Fruit fly (Drosophila melanogaster) whole organism, embryonic: ENCODE results near the gene Dok.

ENCODE experiments used
- Awh ChIP-seq: fragments of 200-800 bp; sonication (Bioruptor generic); IDR thresholded peaks from 2 replicates; pipeline ENCODE4, ENCODE4 v1.3.6; 2022; ENCODE audit warnings: missing biosample characterization, missing genetic modification characterization
- BtbVII ChIP-seq: fragments of 200-800 bp; sonication (Bioruptor generic); optimal IDR thresholded peaks from 3 replicates; lab custom pipeline; 2017; ENCODE audit warnings: missing biosample characterization, mild to moderate bottlenecking, missing genetic modification characterization
- CG11398 ChIP-seq: fragments of 200-800 bp; sonication (Bioruptor generic); optimal IDR thresholded peaks from 2 replicates; lab custom pipeline; 2016; ENCODE audit warnings: missing biosample characterization, missing genetic modification characterization
- CG1233 ChIP-seq: fragments of 200-800 bp; sonication (Bioruptor generic); optimal IDR thresholded peaks from 4 replicates; lab custom pipeline; 2018; ENCODE audit warnings: missing biosample characterization, mild to moderate bottlenecking, missing genetic modification characterization
- CG12744 ChIP-seq: fragments of 200-800 bp; sonication (Bioruptor generic); optimal IDR thresholded peaks from 2 replicates; lab custom pipeline; 2016; ENCODE audit warnings: missing biosample characterization, missing genetic modification characterization
- CG15011 ChIP-seq: fragments of 200-800 bp; sonication (Bioruptor generic); optimal IDR thresholded peaks from 3 replicates; lab custom pipeline; 2018; ENCODE audit warnings: missing biosample characterization, mild to moderate bottlenecking, missing genetic modification characterization
- CG16863 ChIP-seq: fragments of 200-800 bp; sonication (Bioruptor generic); optimal IDR thresholded peaks from 3 replicates; lab custom pipeline; 2016; ENCODE audit warnings: missing biosample characterization, missing genetic modification characterization
- CG18619 ChIP-seq: fragments of 200-800 bp; sonication (Bioruptor generic); optimal IDR thresholded peaks from 3 replicates; lab custom pipeline; 2017; ENCODE audit warnings: missing biosample characterization, mild to moderate bottlenecking, missing genetic modification characterization
- CG2678 ChIP-seq: fragments of 200-800 bp; sonication (Bioruptor generic); optimal IDR thresholded peaks from 3 replicates; lab custom pipeline; 2019; ENCODE audit warnings: missing biosample characterization, mild to moderate bottlenecking, missing genetic modification characterization, moderate library complexity
- CG2712 ChIP-seq: fragments of 200-800 bp; optimal IDR thresholded peaks from 3 replicates; lab custom pipeline; 2019; ENCODE audit warnings: missing biosample characterization, mild to moderate bottlenecking, missing genetic modification characterization, moderate library complexity
- CG31224 ChIP-seq: fragments of 200-800 bp; sonication (Bioruptor generic); IDR thresholded peaks from 2 replicates; pipeline ENCODE4 v1.3.6; 2022; ENCODE audit warnings: missing biosample characterization, missing genetic modification characterization
- CG3726 ChIP-seq: fragments of 200-800 bp; sonication (Bioruptor generic); IDR thresholded peaks from 3 replicates; pipeline ENCODE4, ENCODE4 v1.3.6; 2022; ENCODE audit warnings: missing biosample characterization, missing genetic modification characterization
- CG4820 ChIP-seq: fragments of 200-800 bp; sonication (Bioruptor generic); optimal IDR thresholded peaks from 3 replicates; lab custom pipeline; 2016; ENCODE audit warnings: missing biosample characterization, missing genetic modification characterization
- CG5953 ChIP-seq: fragments of 200-800 bp; sonication (Bioruptor generic); IDR thresholded peaks from 2 replicates; pipeline ENCODE4 v1.3.6; 2022; ENCODE audit warnings: missing biosample characterization, missing genetic modification characterization
- CG6791 ChIP-seq: fragments of 200-800 bp; sonication (Bioruptor generic); IDR thresholded peaks from 3 replicates; pipeline ENCODE4 v1.3.6; 2022; ENCODE audit warnings: missing biosample characterization, missing genetic modification characterization; ENCODE audit not compliant: partially characterized antibody
- CG6813 ChIP-seq: fragments of 200-800 bp; sonication (Bioruptor generic); optimal IDR thresholded peaks from 2 replicates; lab custom pipeline; 2017; ENCODE audit warnings: missing biosample characterization, missing genetic modification characterization, mild to moderate bottlenecking, moderate library complexity, missing genetic modification reagents
- CG8281 ChIP-seq: fragments of 200-800 bp; sonication (Bioruptor generic); optimal IDR thresholded peaks from 2 replicates; lab custom pipeline; 2018; ENCODE audit warnings: missing biosample characterization, mild to moderate bottlenecking, missing genetic modification characterization, moderate library complexity
- CG9215 ChIP-seq: fragments of 200-800 bp; sonication (Bioruptor generic); IDR thresholded peaks from 2 replicates; pipeline ENCODE4 v1.3.6; 2022; ENCODE audit warnings: missing biosample characterization, missing genetic modification characterization
- CG9876 ChIP-seq: fragments of 200-800 bp; sonication (Bioruptor generic); optimal IDR thresholded peaks from 2 replicates; lab custom pipeline; 2016; ENCODE audit warnings: missing biosample characterization, missing genetic modification characterization
- CHES-1-like ChIP-seq: fragments of 200-800 bp; sonication (Bioruptor generic); optimal IDR thresholded peaks from 2 replicates; lab custom pipeline; 2016; ENCODE audit warnings: missing biosample characterization, missing genetic modification characterization
- Dek ChIP-seq: fragments of 200-800 bp; sonication (Bioruptor generic); optimal IDR thresholded peaks from 3 replicates; lab custom pipeline; 2019; ENCODE audit warnings: missing biosample characterization, mild to moderate bottlenecking, missing genetic modification characterization, moderate library complexity
- Dfd ChIP-seq, 2 experiments: fragments of >200 bp; optimal IDR thresholded peaks; 2 replicates each; lab custom pipeline; 2017; ENCODE audit warnings: missing biosample characterization in 2 of 2, missing genetic modification characterization in 2 of 2
- E2f1 ChIP-seq: fragments of 200-800 bp; sonication (Bioruptor generic); IDR thresholded peaks from 2 replicates; pipeline ENCODE4 v1.3.6; 2022; ENCODE audit warnings: missing biosample characterization, missing genetic modification characterization
- ERR ChIP-seq: fragments of 200-800 bp; sonication (Bioruptor generic); optimal IDR thresholded peaks from 2 replicates; lab custom pipeline; 2016; ENCODE audit warnings: missing biosample characterization, missing genetic modification characterization
- Fer1 ChIP-seq: fragments of 200-800 bp; sonication (Bioruptor generic); optimal IDR thresholded peaks from 2 replicates; lab custom pipeline; 2017; ENCODE audit warnings: missing biosample characterization, mild to moderate bottlenecking, missing genetic modification characterization
- Gug ChIP-seq: fragments of 200-800 bp; sonication (Bioruptor generic); IDR thresholded peaks from 4 replicates; pipeline ENCODE4 v1.3.6; 2022; ENCODE audit warnings: missing biosample characterization, missing genetic modification characterization
- HLH3B ChIP-seq: fragments of 200-800 bp; sonication (Bioruptor generic); IDR thresholded peaks from 2 replicates; pipeline ENCODE4 v1.3.6; 2022; ENCODE audit warnings: missing biosample characterization, missing genetic modification characterization
- Hr3 ChIP-seq: fragments of 200-800 bp; sonication (Bioruptor generic); optimal IDR thresholded peaks from 3 replicates; lab custom pipeline; 2016; ENCODE audit warnings: missing biosample characterization, missing genetic modification characterization
- Nf-YB ChIP-seq: fragments of 200-800 bp; sonication (Bioruptor generic); optimal IDR thresholded peaks from 3 replicates; lab custom pipeline; 2019; ENCODE audit warnings: missing biosample characterization, mild to moderate bottlenecking, missing genetic modification characterization, moderate library complexity
- Six4 ChIP-seq: fragments of 200-800 bp; sonication (Bioruptor generic); optimal IDR thresholded peaks from 2 replicates; lab custom pipeline; 2016; ENCODE audit warnings: missing biosample characterization, missing genetic modification characterization
- Sry-β ChIP-seq: fragments of 200-800 bp; sonication (Bioruptor generic); optimal IDR thresholded peaks from 2 replicates; lab custom pipeline; 2018; ENCODE audit warnings: missing biosample characterization, mild to moderate bottlenecking, missing genetic modification characterization, moderate library complexity
- aop ChIP-seq: fragments of 200-800 bp; sonication (Bioruptor generic); IDR thresholded peaks from 2 replicates; pipeline ENCODE4 v1.3.6; 2022; ENCODE audit warnings: missing biosample characterization, missing genetic modification characterization
- ase ChIP-seq: fragments of 200-800 bp; sonication (Bioruptor generic); IDR thresholded peaks from 3 replicates; pipeline ENCODE4 v1.3.6; 2022; ENCODE audit warnings: missing biosample characterization, missing genetic modification characterization
- ash1 ChIP-seq: fragments of 200-800 bp; sonication (Bioruptor generic); optimal IDR thresholded peaks from 2 replicates; lab custom pipeline; 2018; ENCODE audit warnings: missing biosample characterization, mild to moderate bottlenecking, missing genetic modification characterization
- bcd ChIP-seq: fragments of 200-800 bp; sonication (Bioruptor generic); optimal IDR thresholded peaks from 2 replicates; lab custom pipeline; 2017; ENCODE audit warnings: missing biosample characterization, mild to moderate bottlenecking, missing genetic modification characterization
- cato ChIP-seq: fragments of 200-800 bp; sonication (Bioruptor generic); optimal IDR thresholded peaks from 2 replicates; lab custom pipeline; 2016; ENCODE audit warnings: missing biosample characterization, missing genetic modification characterization, borderline replicate concordance
- chif ChIP-seq, 2 experiments: fragments of 200-800 bp; sonication (Bioruptor generic); optimal IDR thresholded peaks; 3 replicates each; lab custom pipeline; 2016; ENCODE audit warnings: missing biosample characterization in 2 of 2, missing genetic modification characterization in 2 of 2
- chm ChIP-seq: fragments of 200-800 bp; sonication (Bioruptor generic); IDR thresholded peaks from 2 replicates; pipeline ENCODE4 v1.3.6; 2022; ENCODE audit warnings: missing biosample characterization, missing genetic modification characterization
- dimm ChIP-seq: fragments of 200-800 bp; sonication (Bioruptor generic); IDR thresholded peaks from 2 replicates; pipeline ENCODE4 v1.3.6; 2022; ENCODE audit warnings: missing biosample characterization, missing genetic modification characterization
- esg ChIP-seq: fragments of 200-800 bp; sonication (Bioruptor generic); conservative IDR thresholded peaks from 2 replicates; pipeline ENCODE4 v1.3.6; 2022; ENCODE audit warnings: missing biosample characterization, missing genetic modification characterization
- fd102C ChIP-seq: fragments of 200-800 bp; sonication (Bioruptor generic); optimal IDR thresholded peaks from 2 replicates; lab custom pipeline; 2018; ENCODE audit warnings: missing biosample characterization, mild to moderate bottlenecking, missing genetic modification characterization, moderate library complexity
- fd3F ChIP-seq: fragments of 200-800 bp; sonication (Bioruptor generic); optimal IDR thresholded peaks from 2 replicates; lab custom pipeline; 2018; ENCODE audit warnings: missing biosample characterization, mild to moderate bottlenecking, missing genetic modification characterization, moderate library complexity
- hkb ChIP-seq, 2 experiments: fragments of 200-800 bp in 1 of 2; fragments of >200 bp in 1 of 2; sonication (Bioruptor generic) in 1 of 2; IDR thresholded peaks in 1 of 2; optimal IDR thresholded peaks in 1 of 2; 2 replicates each; pipeline versions ENCODE4 v1.3.6 to Lab custom; 2017 to 2022; ENCODE audit warnings: missing biosample characterization in 1 of 2, missing genetic modification characterization in 1 of 2
- kah ChIP-seq: fragments of 200-800 bp; sonication (Bioruptor generic); optimal IDR thresholded peaks from 2 replicates; lab custom pipeline; 2018; ENCODE audit warnings: missing biosample characterization, mild to moderate bottlenecking, missing genetic modification characterization
- ro ChIP-seq: fragments of 200-800 bp; sonication (Bioruptor generic); IDR thresholded peaks from 2 replicates; pipeline ENCODE4 v1.3.6; 2022; ENCODE audit warnings: missing biosample characterization, missing genetic modification characterization
- salm ChIP-seq: fragments of 200-800 bp; sonication (Bioruptor generic); optimal IDR thresholded peaks from 2 replicates; lab custom pipeline; 2018; ENCODE audit warnings: missing biosample characterization, mild to moderate bottlenecking, missing genetic modification characterization
- seq ChIP-seq: fragments of 200-800 bp; sonication (Bioruptor generic); IDR thresholded peaks from 2 replicates; pipeline ENCODE4 v1.3.6; 2022; ENCODE audit warnings: missing biosample characterization, missing genetic modification characterization
- slp2 ChIP-seq: fragments of 200-800 bp; sonication (Bioruptor generic); optimal IDR thresholded peaks from 2 replicates; lab custom pipeline; 2016; ENCODE audit warnings: missing biosample characterization, missing genetic modification characterization
- sug ChIP-seq: fragments of 200-800 bp; optimal IDR thresholded peaks from 2 replicates; lab custom pipeline; 2019; ENCODE audit warnings: missing biosample characterization, mild to moderate bottlenecking, missing genetic modification characterization, moderate library complexity
- tna ChIP-seq: fragments of 200-800 bp; sonication (Bioruptor generic); IDR thresholded peaks from 2 replicates; pipeline ENCODE4 v1.3.6; 2022; ENCODE audit warnings: missing biosample characterization, missing genetic modification characterization; ENCODE audit not compliant: partially characterized antibody
- usp ChIP-seq: fragments of >200 bp; optimal IDR thresholded peaks from 2 replicates; lab custom pipeline; 2017; ENCODE audit warnings: missing biosample characterization, missing genetic modification characterization

The Dok gene

DNA sequence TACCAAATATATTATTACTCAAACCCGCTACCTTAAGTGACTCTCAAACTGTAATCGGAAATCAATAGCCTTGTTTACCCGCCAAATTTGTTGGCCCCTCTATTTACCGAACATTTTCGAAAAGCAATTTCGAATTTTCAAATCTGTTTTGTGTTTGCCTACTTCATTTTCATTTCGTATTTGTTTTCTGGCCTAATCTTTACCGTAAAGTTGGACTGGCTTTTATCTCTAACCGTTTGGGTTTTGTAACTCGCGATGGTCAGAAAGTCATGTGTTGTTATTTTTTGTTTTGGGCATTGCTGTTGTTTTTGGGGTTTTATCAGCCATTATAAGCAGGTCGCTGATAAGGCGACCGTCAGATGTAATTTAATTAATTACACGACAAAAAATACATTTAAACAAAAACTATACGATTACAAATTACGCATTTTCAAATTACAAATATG lies 9.3 kb downstream of the Dok start (continued):
- peak; percentile 59; the same call in 1 of the 2 replicates for TF ChIP-seq HLH3B (GFP tag; lab: Robert Waterston, UW)
- TF ChIP-seq CG9876 (GFP tag; lab: Kevin White, UChicago), result peak; percentile 24
- no peak for TF ChIP-seq fd3F (GFP tag; lab: Kevin White, UChicago)
- no peak for TF ChIP-seq ERR
- no peak for TF ChIP-seq Hr3
- TF ChIP-seq CG5953, result peak; percentile 54; the same call in 1 of the 2 replicates
- peak; percentile 1 for TF ChIP-seq Six4
- no peak for TF ChIP-seq ro (GFP tag; lab: Robert Waterston, UW)
- no peak for TF ChIP-seq CHES-1-like (GFP tag; lab: Kevin White, UChicago)
- TF ChIP-seq CG11398 (GFP tag; lab: Kevin White, UChicago), result peak; percentile 55
- TF ChIP-seq CG2712 (tag; lab: Kevin White, UChicago), result no peak
- no peak for TF ChIP-seq usp (GFP tag; lab: Kevin White, UChicago)
- no peak for TF ChIP-seq Sry-β
- TF ChIP-seq CG8281 (tag; lab: Kevin White, UChicago), result no peak
- TF ChIP-seq CG6791 (GFP tag; lab: Robert Waterston, UW), result no peak
- no peak for TF ChIP-seq ash1
- no peak for TF ChIP-seq kah (GFP tag; lab: Kevin White, UChicago)
- TF ChIP-seq Awh, result peak; percentile 80
- TF ChIP-seq Nf-YB (GFP tag; lab: Kevin White, UChicago), result no peak
- TF ChIP-seq CG3726 (GFP tag; lab: Robert Waterston, UW), result no peak
- TF ChIP-seq fd102C, result peak; percentile 71
- TF ChIP-seq tna (GFP tag; lab: Robert Waterston, UW), result no peak
- peak; percentile 20; the same call in 1 of the 2 replicates for TF ChIP-seq E2f1 (GFP tag; lab: Robert Waterston, UW)
- no peak for TF ChIP-seq BtbVII (GFP tag; lab: Kevin White, UChicago)
- no peak for TF ChIP-seq cato (GFP tag; lab: Kevin White, UChicago)
- peak; percentile 85 for TF ChIP-seq chm
- peak; percentile 37 for TF ChIP-seq sug
- TF ChIP-seq CG31224, result no peak
- TF ChIP-seq CG18619 (GFP tag; lab: Kevin White, UChicago), result no peak
- peak; percentile 20 for TF ChIP-seq CG1233
- no peak for TF ChIP-seq Gug (GFP tag; lab: Robert Waterston, UW)
- TF ChIP-seq Dfd (GFP tag; optimal IDR thresholded peaks at IDR 0.05; lab: Kevin White, UChicago), result no peak
- TF ChIP-seq Fer1 (GFP tag; lab: Kevin White, UChicago), result peak; percentile 21
- peak; percentile 2 for TF ChIP-seq CG4820 (GFP tag; lab: Kevin White, UChicago)
- TF ChIP-seq CG15011 (GFP tag; lab: Kevin White, UChicago), result peak; percentile 5
- TF ChIP-seq CG12744 (GFP tag; lab: Kevin White, UChicago), result no peak
- TF ChIP-seq CG2678, result peak; percentile 49
- no peak for TF ChIP-seq salm (tag; lab: Kevin White, UChicago)
- TF ChIP-seq esg (GFP tag; lab: Robert Waterston, UW), result no peak
- TF ChIP-seq bcd (GFP tag; lab: Kevin White, UChicago), result peak; percentile 24
- TF ChIP-seq chif (GFP tag; optimal IDR thresholded peaks at IDR 0.05; lab: Kevin White, UChicago), result no peak
- TF ChIP-seq hkb (optimal IDR thresholded peaks at IDR 0.05; lab: Kevin White, UChicago), result no peak
- peak; percentile 72 for TF ChIP-seq hkb (GFP tag; IDR thresholded peaks at IDR 0.05; lab: Robert Waterston, UW)
- no peak for TF ChIP-seq slp2 (GFP tag; lab: Kevin White, UChicago)
- peak; percentile 58 for TF ChIP-seq CG6813
- no peak for TF ChIP-seq Dek (tag; lab: Kevin White, UChicago)
- TF ChIP-seq CG9215 (GFP tag; lab: Robert Waterston, UW), result no peak
- peak; percentile 73; the same call in 1 of the 2 replicates for TF ChIP-seq seq (GFP tag; lab: Robert Waterston, UW)
- no peak for TF ChIP-seq dimm (GFP tag; lab: Robert Waterston, UW)
- TF ChIP-seq CG16863 (GFP tag; lab: Kevin White, UChicago), result no peak
- TF ChIP-seq ase (GFP tag; lab: Robert Waterston, UW), result no peak; the same call in 2 of the 3 replicates
- TF ChIP-seq aop (GFP tag; lab: Robert Waterston, UW), result no peak
